Worm (Caenorhabditis elegans) whole organism, midembryonic: Measurements from ENCODE around the gene tric-1B.1.

Experiments used
- T22C8.4 ChIP-seq: fragments of 200-800 bp; sonication (Bioruptor generic); IDR thresholded peaks from 2 replicates; pipeline ENCODE4 v1.3.6; 2022; ENCODE audit warnings: missing genetic modification characterization, missing compliant biosample characterization
- cog-1 ChIP-seq: sonication (generic microtip); optimal IDR thresholded peaks from 2 replicates; lab custom pipeline; 2016; ENCODE audit warnings: missing genetic modification characterization, missing compliant biosample characterization
- flt-1 ChIP-seq: fragments of 200-800 bp; sonication (Bioruptor generic); IDR thresholded peaks from 2 replicates; pipeline ENCODE4 v1.3.6; 2022; ENCODE audit warnings: missing genetic modification characterization, missing compliant biosample characterization
- klf-2 ChIP-seq: fragments of 200-800 bp; sonication (Bioruptor generic); conservative IDR thresholded peaks from 2 replicates; pipeline ENCODE4 v1.3.6; 2022; ENCODE audit warnings: missing genetic modification reagents, missing genetic modification characterization, missing compliant biosample characterization
- med-1 ChIP-seq: sonication (generic microtip); optimal IDR thresholded peaks from 2 replicates; lab custom pipeline; 2017; ENCODE audit warnings: missing genetic modification characterization, mild to moderate bottlenecking, missing compliant biosample characterization, antibody characterized with exemption, missing genetic modification reagents; ENCODE audit not compliant: insufficient read depth
- ref-1 ChIP-seq: fragments of 200-800 bp; sonication (Bioruptor generic); conservative IDR thresholded peaks from 2 replicates; pipeline ENCODE4 v1.3.6; 2022; ENCODE audit warnings: missing genetic modification reagents, missing genetic modification characterization, missing compliant biosample characterization
- tab-1 ChIP-seq: fragments of 200-800 bp; sonication (Bioruptor generic); IDR thresholded peaks from 2 replicates; pipeline ENCODE4 v1.3.6; 2022; ENCODE audit warnings: missing genetic modification characterization, missing compliant biosample characterization
- ztf-23 ChIP-seq: fragments of 200-800 bp; sonication (Bioruptor generic); IDR thresholded peaks from 2 replicates; pipeline ENCODE4 v1.3.6; 2022; ENCODE audit warnings: missing genetic modification reagents, missing genetic modification characterization, missing compliant biosample characterization
- ztf-29 ChIP-seq: fragments of 200-800 bp; sonication (Bioruptor generic); IDR thresholded peaks from 2 replicates; pipeline ENCODE4 v1.3.6; 2022; ENCODE audit warnings: missing genetic modification reagents, missing genetic modification characterization, missing compliant biosample characterization

The tric-1B.1 gene

ce11 chrII:12266145-12266544 is at the start of gene tric-1B.1:
Gene tric-1B.1, minus strand, starts transcription at chrII:12266245.
- TF ChIP-seq ztf-23 = no peak
- TF ChIP-seq med-1 = no peak
- no peak for TF ChIP-seq T22C8.4 (GFP tag; lab: Robert Waterston, UW)
- no peak for TF ChIP-seq flt-1 (GFP tag; lab: Robert Waterston, UW)

- TF ChIP-seq T22C8.4 (GFP tag; lab: Robert Waterston, UW) (no peak), klf-2 (GFP tag; lab: Robert Waterston, UW) (no peak), med-1 (no peak), tab-1 (no peak), flt-1 (GFP tag; lab: Robert Waterston, UW) (no peak), ref-1 (GFP tag; lab: Robert Waterston, UW) (no peak), cog-1 (tag; lab: Kevin White, UChicago) (no peak), ztf-23 (no peak), ztf-29 (GFP tag; lab: Robert Waterston, UW) (no peak)
Observed at ce11 chrII:12311560-12311959, 45.5 kb upstream of the tric-1B.1 start, which contains the start of gene sre-51. Gene sre-51, plus strand, starts transcription at chrII:12311860.

- TF ChIP-seq cog-1 (tag; lab: Kevin White, UChicago) = no peak
- TF ChIP-seq tab-1 = no peak
- TF ChIP-seq ztf-29 (GFP tag; lab: Robert Waterston, UW) = no peak
- no peak for TF ChIP-seq klf-2 (GFP tag; lab: Robert Waterston, UW)
- no peak for TF ChIP-seq med-1
- TF ChIP-seq ztf-23 = no peak
- no peak for TF ChIP-seq T22C8.4 (GFP tag; lab: Robert Waterston, UW)
- no peak for TF ChIP-seq ref-1 (GFP tag; lab: Robert Waterston, UW)
- no peak for TF ChIP-seq flt-1 (GFP tag; lab: Robert Waterston, UW)
Observed at ce11 chrII:12309614-12310013, 43.6 kb upstream of the tric-1B.1 start, which contains the start of gene C50E10.2. Gene C50E10.2, minus strand, starts transcription at chrII:12309714.

ce11 chrII:12303142-12303541 is 37.1 kb upstream of the tric-1B.1 start, which contains the start of gene sre-50:
Gene sre-50, plus strand, starts transcription at chrII:12303525.
- no peak for TF ChIP-seq ztf-29 (GFP tag; lab: Robert Waterston, UW)
- TF ChIP-seq T22C8.4 (GFP tag; lab: Robert Waterston, UW) = peak; percentile 67; the same call in 1 of the 2 replicates
- TF ChIP-seq tab-1 = no peak
- TF ChIP-seq ztf-23 = no peak
- no peak for TF ChIP-seq ref-1 (GFP tag; lab: Robert Waterston, UW)

ce11 chrII:12302354-12302753 is 36.3 kb upstream of the tric-1B.1 start, which contains the start of gene C50E10.1:
Gene C50E10.1, minus strand, starts transcription at chrII:12302454.
- TF ChIP-seq T22C8.4 (GFP tag; lab: Robert Waterston, UW) (no peak), ref-1 (GFP tag; lab: Robert Waterston, UW) (no peak), med-1 (no peak), tab-1 (no peak), flt-1 (GFP tag; lab: Robert Waterston, UW) (no peak), cog-1 (tag; lab: Kevin White, UChicago) (no peak), ztf-29 (GFP tag; lab: Robert Waterston, UW) (no peak), ztf-23 (no peak), klf-2 (GFP tag; lab: Robert Waterston, UW) (no peak)

ce11 chrII:12301233-12301632 is 35.2 kb upstream of the tric-1B.1 start:
- TF ChIP-seq T22C8.4 (GFP tag; lab: Robert Waterston, UW) (peak; percentile 95), ztf-29 (GFP tag; lab: Robert Waterston, UW) (no peak), klf-2 (GFP tag; lab: Robert Waterston, UW) (no peak), cog-1 (tag; lab: Kevin White, UChicago) (no peak)

- no peak for TF ChIP-seq klf-2 (GFP tag; lab: Robert Waterston, UW)
- TF ChIP-seq cog-1 (tag; lab: Kevin White, UChicago) = no peak
- TF ChIP-seq T22C8.4 (GFP tag; lab: Robert Waterston, UW) = peak; percentile 84
- TF ChIP-seq tab-1 = no peak
Observed at ce11 chrII:12300680-12301079, 34.6 kb upstream of the tric-1B.1 start.

ce11 chrII:12296591-12296990 is 30.5 kb upstream of the tric-1B.1 start:
- no peak for TF ChIP-seq ref-1 (GFP tag; lab: Robert Waterston, UW)
- TF ChIP-seq klf-2 (GFP tag; lab: Robert Waterston, UW) = no peak
- no peak for TF ChIP-seq med-1
- TF ChIP-seq T22C8.4 (GFP tag; lab: Robert Waterston, UW) = no peak
- no peak for TF ChIP-seq ztf-29 (GFP tag; lab: Robert Waterston, UW)
- no peak for TF ChIP-seq flt-1 (GFP tag; lab: Robert Waterston, UW)
- no peak for TF ChIP-seq tab-1
- TF ChIP-seq cog-1 (tag; lab: Kevin White, UChicago) = no peak
- no peak for TF ChIP-seq ztf-23

- no peak for TF ChIP-seq ztf-23
- no peak for TF ChIP-seq cog-1 (tag; lab: Kevin White, UChicago)
Observed at ce11 chrII:12289085-12289484, 23.0 kb upstream of the tric-1B.1 start, which contains the start of gene Y57A10A.31. Gene Y57A10A.31, plus strand, starts transcription at chrII:12289385.

ce11 chrII:12284045-12284444 is 18.0 kb upstream of the tric-1B.1 start:
- TF ChIP-seq med-1 = no peak
- TF ChIP-seq flt-1 (GFP tag; lab: Robert Waterston, UW) = no peak
- TF ChIP-seq T22C8.4 (GFP tag; lab: Robert Waterston, UW) = no peak
- no peak for TF ChIP-seq ztf-23
- TF ChIP-seq ztf-29 (GFP tag; lab: Robert Waterston, UW) = no peak
- no peak for TF ChIP-seq tab-1
- no peak for TF ChIP-seq klf-2 (GFP tag; lab: Robert Waterston, UW)
- no peak for TF ChIP-seq ref-1 (GFP tag; lab: Robert Waterston, UW)
- no peak for TF ChIP-seq cog-1 (tag; lab: Kevin White, UChicago)

ce11 chrII:12280360-12280759 is 14.3 kb upstream of the tric-1B.1 start, which contains the start of gene ife-5:
Gene ife-5, plus strand, starts transcription at chrII:12280660.
- TF ChIP-seq cog-1 (tag; lab: Kevin White, UChicago) (no peak), med-1 (no peak), ztf-23 (no peak), flt-1 (GFP tag; lab: Robert Waterston, UW) (no peak), tab-1 (no peak), klf-2 (GFP tag; lab: Robert Waterston, UW) (no peak), ref-1 (GFP tag; lab: Robert Waterston, UW) (no peak), ztf-29 (GFP tag; lab: Robert Waterston, UW) (no peak), T22C8.4 (GFP tag; lab: Robert Waterston, UW) (no peak)
